Fruit fly (Drosophila melanogaster): ENCODE results near the gene velo.

Gene velo

dm6 chr3L:6708995-6709606, 43.5 kb downstream of the velo start (continued):
- TF ChIP-seq CG32006 (GFP tag; optimal IDR thresholded peaks at IDR 0.05) (no peak), Eip78C (GFP tag) (peak; percentile 89), CG6792 (GFP tag; optimal IDR thresholded peaks at IDR 0.05) (peak; percentile 72), CG6163 (GFP tag; IDR thresholded peaks at IDR 0.05) (peak; percentile 89), vri (GFP tag; optimal IDR thresholded peaks at IDR 0.05) (peak; percentile 60), lz (GFP tag; optimal IDR thresholded peaks at IDR 0.05) (peak; percentile 87), fd85E (GFP tag; optimal IDR thresholded peaks at IDR 0.05) (peak; percentile 22), CG10669 (GFP tag; optimal IDR thresholded peaks at IDR 0.05) (peak; percentile 56), Gug (GFP tag; IDR thresholded peaks at IDR 0.05) (peak; percentile 60), CG3919 (GFP tag; optimal IDR thresholded peaks at IDR 0.05) (peak; percentile 82), CG11762 (GFP tag; optimal IDR thresholded peaks at IDR 0.05; ENCODE audit: insufficient read depth) (peak; percentile 52), Eip93F (GFP tag; optimal IDR thresholded peaks at IDR 0.05) (no peak), salr (GFP tag; optimal IDR thresholded peaks at IDR 0.05) (peak; percentile 10 to 73), dsx (GFP tag; optimal IDR thresholded peaks at IDR 0.05; ENCODE audit: poor library complexity, severe bottlenecking) (no peak), CG11294 (GFP tag; IDR thresholded peaks at IDR 0.05) (no peak), fd59A (GFP tag; optimal IDR thresholded peaks at IDR 0.05) (peak; percentile 37), Hr4 (GFP tag; optimal IDR thresholded peaks at IDR 0.05) (peak; percentile 21), CG7368 (GFP tag; optimal IDR thresholded peaks at IDR 0.05) (peak; percentile 80), CG34406 (GFP tag; optimal IDR thresholded peaks at IDR 0.05) (peak; percentile 67), spab (GFP tag; optimal IDR thresholded peaks at IDR 0.05) (peak; percentile 9), CG1621 (tag; optimal IDR thresholded peaks at IDR 0.05) (no peak)

dm6 chr3L:6706723-6707591, 45.6 kb downstream of the velo start:
- no peak for TF ChIP-seq CG9139 (GFP tag; optimal IDR thresholded peaks at IDR 0.05)
- no peak for TF ChIP-seq spab (GFP tag; optimal IDR thresholded peaks at IDR 0.05)
- no peak for TF ChIP-seq esn (GFP tag; optimal IDR thresholded peaks at IDR 0.05)

dm6 chr3L:6705865-6706264, 46.7 kb downstream of the velo start:
- TF ChIP-seq Hr4 (GFP tag; optimal IDR thresholded peaks at IDR 0.05): peak; percentile 24
- peak; percentile 45; the same call in 1 of the 3 replicates for TF ChIP-seq CG6163 (GFP tag; IDR thresholded peaks at IDR 0.05)
- TF ChIP-seq CG32006 (GFP tag; optimal IDR thresholded peaks at IDR 0.05): peak; percentile 15
- 0 out of 3 replicates have a peak, but pooled peaks have one; percentile 19 for TF ChIP-seq eg (GFP tag; IDR thresholded peaks at IDR 0.05)
- TF ChIP-seq svp (GFP tag): peak; percentile 41
- no peak for TF ChIP-seq vri (GFP tag; optimal IDR thresholded peaks at IDR 0.05)

dm6 chr3L:6704468-6705056, 48.0 kb downstream of the velo start, which contains the start of gene CG8519:
Gene CG8519 (plus strand): TSS chr3L:6704860.
- peak; percentile 59; the same call in 2 of the 3 replicates for TF ChIP-seq CG8119 (GFP tag; IDR thresholded peaks at IDR 0.05)
- TF ChIP-seq CG15336 (GFP tag; IDR thresholded peaks at IDR 0.05): peak; percentile 56
- peak; percentile 79 for TF ChIP-seq eg (GFP tag; IDR thresholded peaks at IDR 0.05)
- TF ChIP-seq CG6276 (GFP tag; optimal IDR thresholded peaks at IDR 0.05): peak; percentile 1
- no peak for TF ChIP-seq Eip93F (GFP tag; optimal IDR thresholded peaks at IDR 0.05)
- no peak for TF ChIP-seq CG11294 (GFP tag; IDR thresholded peaks at IDR 0.05)
- no peak for TF ChIP-seq net (GFP tag; optimal IDR thresholded peaks at IDR 0.05)
- TF ChIP-seq Lpt (GFP tag; optimal IDR thresholded peaks at IDR 0.05): no peak
- no peak for TF ChIP-seq esn (GFP tag; optimal IDR thresholded peaks at IDR 0.05)

Data from whole organism, prepupa.